Worm (Caenorhabditis elegans): ENCODE data around the gene C05D11.1.

C05D11.1 gene

ce11 chrIII:6453665-6454064 lies 17.3 kb downstream of the C05D11.1 start (continued):
- no peak for TF ChIP-seq ztf-11 (tag; optimal IDR thresholded peaks at IDR 0.05)
- TF ChIP-seq ceh-88 (GFP tag; IDR thresholded peaks at IDR 0.05), result peak; percentile 51; the same call in 1 of the 2 replicates
- no peak for TF ChIP-seq snpc-4 (tag; optimal IDR thresholded peaks at IDR 0.05)
- TF ChIP-seq nhr-28 (tag; optimal IDR thresholded peaks at IDR 0.05), result no peak
- TF ChIP-seq ceh-82 (tag; optimal IDR thresholded peaks at IDR 0.05), result peak; percentile 50 to 88 (median 73)
- no peak for TF ChIP-seq tlp-1 (tag; optimal IDR thresholded peaks at IDR 0.05)
- TF ChIP-seq aha-1 (tag; optimal IDR thresholded peaks at IDR 0.05), result no peak
- TF ChIP-seq nhr-84 (tag; optimal IDR thresholded peaks at IDR 0.05), result no peak
- no peak for TF ChIP-seq pqm-1 (tag; optimal IDR thresholded peaks at IDR 0.05)
- peak; percentile 43 for TF ChIP-seq aly-2 (tag; optimal IDR thresholded peaks at IDR 0.05)
- peak; percentile 70 for TF ChIP-seq fos-1 (tag; optimal IDR thresholded peaks at IDR 0.05)
- TF ChIP-seq sox-4 (tag; optimal IDR thresholded peaks at IDR 0.05), result no peak
- TF ChIP-seq F16B12.6 (tag; optimal IDR thresholded peaks at IDR 0.05), result peak; percentile 55
- peak; percentile 56 for TF ChIP-seq jun-1 (tag; optimal IDR thresholded peaks at IDR 0.05)
- peak; percentile 64 for TF ChIP-seq tbx-2 (tag; optimal IDR thresholded peaks at IDR 0.05)

DNA sequence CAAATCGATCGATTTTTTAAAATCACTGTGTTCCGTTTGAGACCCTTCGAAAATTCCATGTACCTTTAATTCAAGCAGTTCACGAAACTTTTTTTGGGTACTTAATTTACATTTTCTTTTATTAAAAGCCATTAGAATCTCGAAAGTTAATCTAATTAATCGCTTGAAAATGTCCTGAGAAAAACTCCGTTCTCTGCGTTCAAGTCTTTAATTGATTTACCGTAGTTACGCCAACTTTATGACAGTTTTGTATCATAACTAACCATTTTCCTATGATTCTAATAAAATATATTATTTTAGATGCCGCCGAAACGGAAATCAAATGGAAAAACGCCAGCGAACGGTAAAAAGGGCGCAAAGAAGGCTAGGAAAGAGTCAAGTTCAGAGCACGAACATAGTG lies 17.8 kb downstream of the C05D11.1 start, which contains the start of gene jhdm-1:
Gene jhdm-1, plus strand, starts transcription at position 301 of the 400 bp plus-strand sequence.
- TF ChIP-seq nhr-77 (tag; optimal IDR thresholded peaks at IDR 0.05) (no peak), hlh-17 (GFP tag; optimal IDR thresholded peaks at IDR 0.05; ENCODE audit: borderline replicate concordance) (no peak), mab-9 (GFP tag; IDR thresholded peaks at IDR 0.05) (no peak), ceh-63 (GFP tag; optimal IDR thresholded peaks at IDR 0.05) (no peak), elt-3 (tag; optimal IDR thresholded peaks at IDR 0.05) (no peak)

DNA sequence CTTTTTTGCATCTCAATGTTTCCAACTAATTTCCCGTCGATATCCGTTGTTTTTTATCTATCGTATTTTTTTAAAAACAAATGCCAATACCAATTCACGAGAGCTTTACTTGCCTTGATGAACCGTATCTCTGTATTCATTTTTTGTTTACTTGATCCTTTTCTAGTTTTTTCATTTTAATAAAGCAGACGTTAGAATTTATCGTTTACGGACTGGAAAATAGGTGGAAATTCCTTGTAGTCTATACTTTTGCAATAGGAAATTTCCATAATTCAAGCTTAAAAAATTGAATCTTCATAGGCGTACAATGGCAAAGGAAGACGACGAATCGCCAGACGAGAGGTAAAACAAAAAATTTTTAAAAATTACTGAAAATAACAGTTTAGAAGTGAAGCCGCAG lies 23.4 kb downstream of the C05D11.1 start, which contains the start of gene algn-1:
Gene algn-1, plus strand, starts transcription at position 301 of the 400 bp plus-strand sequence.
- TF ChIP-seq swsn-7 (tag; optimal IDR thresholded peaks at IDR 0.05), result no peak
- no peak for TF ChIP-seq egl-13 (tag; optimal IDR thresholded peaks at IDR 0.05)
- no peak for TF ChIP-seq mep-1 (tag; optimal IDR thresholded peaks at IDR 0.05)

ce11 chrIII:6462610-6463009 lies 26.2 kb downstream of the C05D11.1 start, which contains the start of gene T26A5.8:
TSS of gene T26A5.8 (minus strand) at chrIII:6462856.
- TF ChIP-seq rnt-1 (tag; optimal IDR thresholded peaks at IDR 0.05), result peak; percentile 5
- peak; percentile 9 for TF ChIP-seq nhr-85 (tag)
- TF ChIP-seq F16B12.6 (tag; optimal IDR thresholded peaks at IDR 0.05), result no peak
- peak; percentile 11 for TF ChIP-seq nhr-47 (tag; optimal IDR thresholded peaks at IDR 0.05)
- TF ChIP-seq grh-1 (GFP tag; IDR thresholded peaks at IDR 0.05), result no peak
- peak; percentile 66 for TF ChIP-seq ztf-4 (tag; optimal IDR thresholded peaks at IDR 0.05)
- TF ChIP-seq nhr-20 (tag; optimal IDR thresholded peaks at IDR 0.05), result no peak
- no peak for TF ChIP-seq Y116A8C.19 (tag; optimal IDR thresholded peaks at IDR 0.05; ENCODE audit: borderline replicate concordance)
- peak; percentile 56 for TF ChIP-seq nhr-71 (tag; optimal IDR thresholded peaks at IDR 0.05)
- TF ChIP-seq sup-37 (GFP tag; optimal IDR thresholded peaks at IDR 0.05), result no peak
- TF ChIP-seq nhr-90 (tag; optimal IDR thresholded peaks at IDR 0.05; ENCODE audit: poor library complexity), result peak; percentile 12
- TF ChIP-seq ztf-11 (tag; optimal IDR thresholded peaks at IDR 0.05), result no peak
- peak; percentile 68 for TF ChIP-seq ama-1 (optimal IDR thresholded peaks at IDR 0.05)
- 0 out of 2 replicates have a peak, but pooled peaks have one; percentile 2 for TF ChIP-seq nhr-19 (GFP tag; conservative IDR thresholded peaks at IDR 0.05)
- peak; percentile 1 for TF ChIP-seq elt-2 (tag; optimal IDR thresholded peaks at IDR 0.05)
- peak; percentile 11 for TF ChIP-seq snu-23 (GFP tag; optimal IDR thresholded peaks at IDR 0.05)
- TF ChIP-seq nhr-237 (tag; optimal IDR thresholded peaks at IDR 0.05), result no peak

Data from whole organism, L1 larva.